Worm (Caenorhabditis elegans) whole organism, L4 larva: Measurements from ENCODE around the gene ZK856.6.

Source experiments
- F26F4.8 ChIP-seq: fragments of 200-800 bp; sonication (Bioruptor generic); conservative IDR thresholded peaks from 2 replicates; pipeline ENCODE4 v1.3.6; 2022; ENCODE audit warnings: missing genetic modification characterization, missing compliant biosample characterization
- F44E2.7 ChIP-seq: fragments of 200-800 bp; sonication (Bioruptor generic); IDR thresholded peaks from 2 replicates; pipeline ENCODE4 v2.1.2; 2022; ENCODE audit warnings: missing genetic modification characterization, missing compliant biosample characterization
- T26A8.4 ChIP-seq: fragments of 200-800 bp; sonication (Bioruptor generic); IDR thresholded peaks from 2 replicates; pipeline ENCODE4 v1.3.6; 2022; ENCODE audit warnings: missing genetic modification characterization, missing compliant biosample characterization
- Y105C5A.15 ChIP-seq: fragments of 200-800 bp; sonication (Bioruptor generic); IDR thresholded peaks from 2 replicates; pipeline ENCODE4 v1.3.6; 2022; ENCODE audit warnings: missing genetic modification characterization, missing compliant biosample characterization
- Y75B8A.6 ChIP-seq: fragments of 200-800 bp; sonication (Bioruptor generic); IDR thresholded peaks from 2 replicates; pipeline ENCODE4 v1.3.6; 2022; ENCODE audit warnings: missing genetic modification reagents, missing genetic modification characterization, missing compliant biosample characterization
- ZK546.5 ChIP-seq, 2 experiments: sonication (generic microtip); optimal IDR thresholded peaks; 2 replicates each; lab custom pipeline; 2017; ENCODE audit warnings: missing biosample characterization in 2 of 2, missing genetic modification characterization in 2 of 2
- aha-1 ChIP-seq: fragments of 150-350 bp; peaks from one replicate; lab custom pipeline; 2014; ENCODE audit warnings: missing biosample characterization, missing genetic modification characterization
- ama-1 ChIP-seq: fragments of 150-350 bp; optimal IDR thresholded peaks from 2 replicates; lab custom pipeline; 2014; ENCODE audit warnings: inconsistent platforms, mixed read lengths
- arid-1 ChIP-seq: fragments of 200-800 bp; sonication (Bioruptor generic); conservative IDR thresholded peaks from 2 replicates; pipeline ENCODE4 v1.3.6; 2022; ENCODE audit warnings: missing genetic modification reagents, missing genetic modification characterization, missing compliant biosample characterization
- attf-4 ChIP-seq: sonication (generic microtip); optimal IDR thresholded peaks from 3 replicates; lab custom pipeline; 2017; ENCODE audit warnings: missing biosample characterization, missing genetic modification characterization
- ceh-20 ChIP-seq: fragments of 200-800 bp; sonication (Bioruptor generic); IDR thresholded peaks from 2 replicates; pipeline ENCODE4 v1.3.6; 2022; ENCODE audit warnings: missing genetic modification reagents, missing genetic modification characterization, missing compliant biosample characterization
- ceh-32 ChIP-seq: sonication (generic microtip); optimal IDR thresholded peaks from 2 replicates; lab custom pipeline; 2016; ENCODE audit warnings: mild to moderate bottlenecking, missing genetic modification characterization, missing compliant biosample characterization; ENCODE audit not compliant: poor library complexity
- ceh-44 ChIP-seq: fragments of 200-800 bp; sonication (Bioruptor generic); IDR thresholded peaks from 2 replicates; pipeline ENCODE4 v1.3.6; 2022; ENCODE audit warnings: missing genetic modification reagents, missing genetic modification characterization, missing compliant biosample characterization
- ceh-82 ChIP-seq: sonication (generic microtip); optimal IDR thresholded peaks from 2 replicates; lab custom pipeline; 2017; ENCODE audit warnings: missing biosample characterization, missing genetic modification characterization
- ces-1 ChIP-seq: fragments of 150-350 bp; sonication (generic microtip); optimal IDR thresholded peaks from 4 replicates; lab custom pipeline; 2014; ENCODE audit warnings: missing biosample characterization, missing genetic modification reagents, missing genetic modification characterization
- daf-16 ChIP-seq, 3 experiments: sonication (generic microtip); optimal IDR thresholded peaks; 2 replicates each; lab custom pipeline; 2016 to 2017; ENCODE audit warnings: missing genetic modification characterization in 3 of 3, missing genetic modification reagents in 3 of 3, mild to moderate bottlenecking in 2 of 3, missing compliant biosample characterization in 2 of 3, missing biosample characterization in 1 of 3, moderate library complexity in 1 of 3
- daf-8 ChIP-seq: fragments of 200-800 bp; sonication (Bioruptor generic); IDR thresholded peaks from 2 replicates; pipeline ENCODE4 v1.3.6; 2022; ENCODE audit warnings: missing genetic modification characterization, missing compliant biosample characterization
- dmd-8 ChIP-seq: fragments of 200-800 bp; sonication (Bioruptor generic); IDR thresholded peaks from 2 replicates; pipeline ENCODE4 v1.3.6; 2022; ENCODE audit warnings: missing genetic modification characterization, missing compliant biosample characterization
- duxl-1 ChIP-seq: sonication (generic microtip); optimal IDR thresholded peaks from 2 replicates; lab custom pipeline; 2016; ENCODE audit warnings: mild to moderate bottlenecking, missing genetic modification characterization, moderate library complexity, missing compliant biosample characterization; ENCODE audit not compliant: poor library complexity
- dve-1 ChIP-seq: sonication (generic microtip); optimal IDR thresholded peaks from 2 replicates; lab custom pipeline; 2017; ENCODE audit warnings: antibody characterized with exemption, mild to moderate bottlenecking, missing genetic modification characterization, missing compliant biosample characterization; ENCODE audit not compliant: insufficient read depth
- fkh-10 ChIP-seq: fragments of 150-350 bp; optimal IDR thresholded peaks from 2 replicates; lab custom pipeline; 2014; ENCODE audit warnings: missing biosample characterization, missing genetic modification reagents, missing genetic modification characterization
- gei-8 ChIP-seq: fragments of 200-800 bp; sonication (Bioruptor generic); optimal IDR thresholded peaks from 2 replicates; lab custom pipeline; 2018; ENCODE audit warnings: mild to moderate bottlenecking, missing genetic modification characterization, missing compliant biosample characterization
- hlh-11 ChIP-seq: fragments of 200-800 bp; sonication (Bioruptor generic); optimal IDR thresholded peaks from 2 replicates; lab custom pipeline; 2018; ENCODE audit warnings: mild to moderate bottlenecking, missing genetic modification characterization, missing compliant biosample characterization
- hlh-30 ChIP-seq: sonication (generic microtip); optimal IDR thresholded peaks from 2 replicates; lab custom pipeline; 2017; ENCODE audit warnings: antibody characterized with exemption, mild to moderate bottlenecking, missing genetic modification characterization, missing compliant biosample characterization; ENCODE audit not compliant: insufficient read depth
- hmg-1.1 ChIP-seq: fragments of 200-800 bp; sonication (Bioruptor generic); IDR thresholded peaks from 2 replicates; pipeline ENCODE4 v1.3.6; 2022; ENCODE audit warnings: missing genetic modification reagents, missing genetic modification characterization, missing compliant biosample characterization
- lin-29 ChIP-seq: fragments of 200-800 bp; sonication (Bioruptor generic); IDR thresholded peaks from 2 replicates; pipeline ENCODE4 v1.3.6; 2022; ENCODE audit warnings: missing genetic modification reagents, missing genetic modification characterization, missing compliant biosample characterization
- lin-38 ChIP-seq: fragments of 200-800 bp; sonication (Bioruptor generic); IDR thresholded peaks from 2 replicates; pipeline ENCODE4 v1.3.6; 2022; ENCODE audit warnings: missing genetic modification reagents, missing genetic modification characterization, missing compliant biosample characterization
- lin-39 ChIP-seq: fragments of 150-350 bp; optimal IDR thresholded peaks from 2 replicates; lab custom pipeline; 2014; ENCODE audit warnings: missing biosample characterization, missing genetic modification reagents, missing genetic modification characterization
- madf-5 ChIP-seq, 2 experiments: fragments of 200-800 bp; sonication (Bioruptor generic); IDR thresholded peaks; 2 replicates each; pipeline ENCODE4 v1.3.6; 2022; ENCODE audit warnings: missing compliant biosample characterization in 2 of 2, missing genetic modification characterization in 2 of 2
- mdl-1 ChIP-seq, 2 experiments: fragments of 150-350 bp in 1 of 2; sonication (generic microtip) in 1 of 2; optimal IDR thresholded peaks; 2 replicates each; lab custom pipeline; 2014 to 2017; ENCODE audit warnings: missing biosample characterization in 2 of 2, missing genetic modification characterization in 2 of 2
- mes-2 ChIP-seq: sonication (generic microtip); optimal IDR thresholded peaks from 2 replicates; lab custom pipeline; 2016; ENCODE audit warnings: missing genotype, mild to moderate bottlenecking, missing genetic modification characterization, missing compliant biosample characterization; ENCODE audit not compliant: poor library complexity, severe bottlenecking
- mxl-2 ChIP-seq: fragments of 200-800 bp; sonication (Bioruptor generic); conservative IDR thresholded peaks from 2 replicates; pipeline ENCODE4 v1.3.6; 2022; ENCODE audit warnings: missing genetic modification reagents, missing genetic modification characterization, missing compliant biosample characterization
- mxl-3 ChIP-seq: fragments of 200-800 bp; sonication (Bioruptor generic); optimal IDR thresholded peaks from 2 replicates; lab custom pipeline; 2018; ENCODE audit warnings: mild to moderate bottlenecking, missing genetic modification characterization, missing compliant biosample characterization
- nhr-41 ChIP-seq: fragments of 200-800 bp; sonication (Bioruptor generic); IDR thresholded peaks from 2 replicates; pipeline ENCODE4 v1.3.6; 2022; ENCODE audit warnings: missing genetic modification reagents, missing genetic modification characterization, missing compliant biosample characterization
- nhr-42 ChIP-seq: fragments of 200-800 bp; sonication (Bioruptor generic); IDR thresholded peaks from 2 replicates; pipeline ENCODE4 v1.3.6; 2022; ENCODE audit warnings: missing genetic modification characterization, missing compliant biosample characterization
- nhr-48 ChIP-seq: sonication (generic microtip); optimal IDR thresholded peaks from 2 replicates; lab custom pipeline; 2016; ENCODE audit warnings: mild to moderate bottlenecking, missing genetic modification characterization, missing compliant biosample characterization
- nhr-76 ChIP-seq: fragments of 150-350 bp; optimal IDR thresholded peaks from 2 replicates; lab custom pipeline; 2014; ENCODE audit warnings: missing biosample characterization, missing genetic modification characterization
- php-3 ChIP-seq: fragments of 200-800 bp; sonication (Bioruptor generic); IDR thresholded peaks from 2 replicates; pipeline ENCODE4 v1.3.6; 2022; ENCODE audit warnings: missing genetic modification reagents, missing genetic modification characterization, missing compliant biosample characterization
- saeg-2 ChIP-seq: fragments of 200-800 bp; sonication (Bioruptor generic); IDR thresholded peaks from 2 replicates; pipeline ENCODE4 v1.3.6; 2022; ENCODE audit warnings: missing genetic modification reagents, missing genetic modification characterization, missing compliant biosample characterization
- skn-1 ChIP-seq: fragments of 150-350 bp; optimal IDR thresholded peaks from 2 replicates; lab custom pipeline; 2014; ENCODE audit warnings: missing biosample characterization, missing genetic modification characterization
- snpc-1.2 ChIP-seq: fragments of 200-800 bp; sonication (Bioruptor generic); IDR thresholded peaks from 2 replicates; pipeline ENCODE4 v1.3.6; 2022; ENCODE audit warnings: missing genetic modification reagents, missing genetic modification characterization, missing compliant biosample characterization
- snpc-4 ChIP-seq: fragments of 150-350 bp; optimal IDR thresholded peaks from 2 replicates; lab custom pipeline; 2014; ENCODE audit warnings: missing biosample characterization, missing genetic modification characterization
- tag-97 ChIP-seq: fragments of 200-800 bp; sonication (Bioruptor generic); IDR thresholded peaks from 2 replicates; pipeline ENCODE4 v1.3.6; 2022; ENCODE audit warnings: missing genetic modification characterization, missing compliant biosample characterization
- unc-130 ChIP-seq: sonication (generic microtip); optimal IDR thresholded peaks from 2 replicates; lab custom pipeline; 2016; ENCODE audit warnings: missing genetic modification reagents, missing genetic modification characterization, missing compliant biosample characterization
- unc-62 ChIP-seq, 3 experiments: fragments of 150-350 bp in 1 of 3; sonication (generic microtip); optimal IDR thresholded peaks in 2 of 3; peaks in 1 of 3; 1 replicate in 1 of 3; 2 replicates in 2 of 3; lab custom pipeline; 2014 to 2017; ENCODE audit warnings: missing biosample characterization in 3 of 3, missing genetic modification characterization in 3 of 3, missing genetic modification reagents in 3 of 3, missing genotype in 1 of 3
- vab-7 ChIP-seq: fragments of 200-800 bp; sonication (Bioruptor generic); IDR thresholded peaks from 2 replicates; pipeline ENCODE4 v1.3.6; 2022; ENCODE audit warnings: missing genetic modification reagents, missing genetic modification characterization, missing compliant biosample characterization
- zag-1 ChIP-seq: fragments of 150-350 bp; optimal IDR thresholded peaks from 2 replicates; lab custom pipeline; 2014; ENCODE audit warnings: missing biosample characterization, missing genetic modification characterization
- zip-11 ChIP-seq: fragments of 200-800 bp; sonication (Bioruptor generic); IDR thresholded peaks from 2 replicates; pipeline ENCODE4 v1.3.6; 2022; ENCODE audit warnings: missing genetic modification characterization, missing compliant biosample characterization

The ZK856.6 gene

ce11 chrV:10173653-10174052, 24.8 kb upstream of the ZK856.6 start, which contains the start of gene egl-3:
TSS of gene egl-3 (minus strand) at chrV:10173753.
- TF ChIP-seq unc-62 (GFP tag; optimal IDR thresholded peaks at IDR 0.05 in 1 of 2; lab: Kevin White, UChicago) (peak in 1 of 2 experiments; percentile 26), unc-62 (tag; optimal IDR thresholded peaks at IDR 0.05; lab: Kevin White, UChicago) (no peak), mxl-2 (GFP tag; lab: Robert Waterston, UW) (no peak)
- TF ChIP-seq, all 104 proteins: peak for 1

- TF ChIP-seq lin-39 (tag; lab: Kevin White, UChicago) (no peak), ceh-82 (tag; lab: Kevin White, UChicago) (no peak), vab-7 (GFP tag; lab: Robert Waterston, UW) (0 out of 2 replicates have a peak, but pooled peaks have one; percentile 33), saeg-2 (GFP tag; lab: Robert Waterston, UW) (0 out of 2 replicates have a peak, but pooled peaks have one; percentile 26), ama-1 (lab: Kevin White, UChicago) (no peak), lin-29 (no peak), ceh-32 (tag; lab: Kevin White, UChicago) (no peak), zag-1 (tag; lab: Kevin White, UChicago) (peak; percentile 20), hlh-30 (tag; lab: Kevin White, UChicago) (peak; percentile 73), attf-4 (tag; lab: Kevin White, UChicago) (no peak), Y105C5A.15 (GFP tag; lab: Robert Waterston, UW) (no peak), ceh-20 (GFP tag; lab: Robert Waterston, UW) (peak; percentile 58; the same call in 1 of the 2 replicates), hlh-11 (tag; lab: Kevin White, UChicago) (peak; percentile 56), hmg-1.1 (GFP tag; lab: Robert Waterston, UW) (peak; percentile 82), arid-1 (GFP tag; lab: Robert Waterston, UW) (0 out of 2 replicates have a peak, but pooled peaks have one; percentile 31), F44E2.7 (GFP tag; lab: Robert Waterston, UW) (no peak), mdl-1 (tag; optimal IDR thresholded peaks at IDR 0.05; lab: Kevin White, UChicago) (peak; percentile 18 to 90), mes-2 (tag; lab: Kevin White, UChicago) (peak; percentile 34), skn-1 (tag; lab: Kevin White, UChicago) (no peak), ces-1 (GFP tag; lab: Kevin White, UChicago) (peak; percentile 77), ceh-44 (GFP tag; lab: Robert Waterston, UW) (no peak), madf-5 (GFP tag; IDR thresholded peaks at IDR 0.05; lab: Robert Waterston, UW) (no peak), fkh-10 (peak; percentile 98), snpc-4 (no peak), nhr-42 (GFP tag; lab: Robert Waterston, UW) (0 out of 2 replicates have a peak, but pooled peaks have one; percentile 15), dve-1 (no peak), zip-11 (GFP tag; lab: Robert Waterston, UW) (no peak), dmd-8 (GFP tag; lab: Robert Waterston, UW) (no peak), ZK546.5 (tag; optimal IDR thresholded peaks at IDR 0.05; lab: Kevin White, UChicago) (no peak), nhr-48 (tag; lab: Kevin White, UChicago) (peak; percentile 25), nhr-41 (GFP tag; lab: Robert Waterston, UW) (no peak), daf-8 (no peak), gei-8 (GFP tag; lab: Kevin White, UChicago) (no peak), mxl-3 (peak; percentile 28), Y75B8A.6 (GFP tag; lab: Robert Waterston, UW) (no peak), tag-97 (GFP tag; lab: Robert Waterston, UW) (no peak), T26A8.4 (GFP tag; lab: Robert Waterston, UW) (no peak), snpc-1.2 (GFP tag; lab: Robert Waterston, UW) (no peak), php-3 (GFP tag; lab: Robert Waterston, UW) (no peak), nhr-76 (tag; lab: Kevin White, UChicago) (no peak), F26F4.8 (GFP tag; lab: Robert Waterston, UW) (no peak), unc-130 (no peak), aha-1 (tag; lab: Kevin White, UChicago) (peak; percentile 100), lin-38 (peak; percentile 47; the same call in 1 of the 2 replicates), duxl-1 (no peak), daf-16 (GFP tag; optimal IDR thresholded peaks at IDR 0.05; lab: Kevin White, UChicago) (no peak), daf-16 (tag; optimal IDR thresholded peaks at IDR 0.05; lab: Kevin White, UChicago) (no peak)
Observed at ce11 chrV:10174632-10175075, 23.8 kb upstream of the ZK856.6 start.
